Fruit fly (Drosophila melanogaster) whole organism, embryonic: ENCODE data around the gene eIF1.

ENCODE experiments used
- Antp ChIP-seq: fragments of 200-800 bp; sonication (Bioruptor generic); optimal IDR thresholded peaks from 3 replicates; lab custom pipeline; 2016; ENCODE audit warnings: missing biosample characterization, missing genetic modification characterization
- Atf-2 ChIP-seq: fragments of 200-800 bp; sonication (Bioruptor generic); optimal IDR thresholded peaks from 2 replicates; lab custom pipeline; 2016; ENCODE audit warnings: missing biosample characterization, missing genetic modification characterization
- CG10274 ChIP-seq: fragments of 200-800 bp; sonication (Bioruptor generic); optimal IDR thresholded peaks from 3 replicates; lab custom pipeline; 2017; ENCODE audit warnings: missing biosample characterization, mild to moderate bottlenecking, missing genetic modification characterization
- CG11247 ChIP-seq: fragments of 200-800 bp; sonication (Bioruptor generic); IDR thresholded peaks from 2 replicates; pipeline ENCODE4 v1.3.6; 2022; ENCODE audit warnings: missing biosample characterization, missing genetic modification characterization
- CG12236 ChIP-seq: fragments of 200-800 bp; sonication (Bioruptor generic); optimal IDR thresholded peaks from 2 replicates; lab custom pipeline; 2016; ENCODE audit warnings: missing biosample characterization, missing genetic modification characterization
- CG13123 ChIP-seq: fragments of 200-800 bp; sonication (Bioruptor generic); optimal IDR thresholded peaks from 2 replicates; lab custom pipeline; 2016; ENCODE audit warnings: missing biosample characterization, missing genetic modification characterization
- CG13775 ChIP-seq: fragments of 200-800 bp; sonication (Bioruptor generic); optimal IDR thresholded peaks from 3 replicates; lab custom pipeline; 2017; ENCODE audit warnings: missing biosample characterization, mild to moderate bottlenecking, missing genetic modification characterization
- CG14667 ChIP-seq: fragments of 200-800 bp; sonication (Bioruptor generic); IDR thresholded peaks from 2 replicates; pipeline ENCODE4 v1.3.6; 2022; ENCODE audit warnings: missing biosample characterization, missing genetic modification characterization
- CG17328 ChIP-seq: fragments of 200-800 bp; sonication (Bioruptor generic); IDR thresholded peaks from 2 replicates; pipeline ENCODE4 v1.3.6; 2022; ENCODE audit warnings: missing biosample characterization, missing genetic modification characterization
- CG30431 ChIP-seq: fragments of 200-800 bp; sonication (Bioruptor generic); optimal IDR thresholded peaks from 2 replicates; lab custom pipeline; 2017; ENCODE audit warnings: missing biosample characterization, missing genetic modification characterization
- CG31365 ChIP-seq: fragments of 200-800 bp; sonication (Bioruptor generic); optimal IDR thresholded peaks from 2 replicates; lab custom pipeline; 2018; ENCODE audit warnings: missing biosample characterization, mild to moderate bottlenecking, missing genetic modification characterization
- CG34376 ChIP-seq: fragments of 200-800 bp; sonication (Bioruptor generic); optimal IDR thresholded peaks from 2 replicates; lab custom pipeline; 2018; ENCODE audit warnings: missing biosample characterization, mild to moderate bottlenecking, missing genetic modification characterization
- CG3995 ChIP-seq: fragments of 200-800 bp; sonication (Bioruptor generic); optimal IDR thresholded peaks from 3 replicates; lab custom pipeline; 2016; ENCODE audit warnings: missing biosample characterization, missing genetic modification characterization
- CG4730 ChIP-seq: fragments of 200-800 bp; sonication (Bioruptor generic); IDR thresholded peaks from 2 replicates; pipeline ENCODE4 v1.3.6; 2022; ENCODE audit warnings: missing biosample characterization, missing genetic modification characterization
- CG6175 ChIP-seq: fragments of 200-800 bp; sonication (Bioruptor generic); IDR thresholded peaks from 3 replicates; pipeline ENCODE4 v1.3.6; 2022; ENCODE audit warnings: missing biosample characterization, missing genetic modification characterization
- CG6791 ChIP-seq: fragments of 200-800 bp; sonication (Bioruptor generic); IDR thresholded peaks from 3 replicates; pipeline ENCODE4 v1.3.6; 2022; ENCODE audit warnings: missing biosample characterization, missing genetic modification characterization; ENCODE audit not compliant: partially characterized antibody
- CG6813 ChIP-seq: fragments of 200-800 bp; sonication (Bioruptor generic); optimal IDR thresholded peaks from 2 replicates; lab custom pipeline; 2017; ENCODE audit warnings: missing biosample characterization, missing genetic modification characterization, mild to moderate bottlenecking, moderate library complexity, missing genetic modification reagents
- CG8290 ChIP-seq, 3 experiments: fragments of 200-800 bp; sonication (Bioruptor generic); optimal IDR thresholded peaks; 2 replicates each; lab custom pipeline; 2016 to 2019; ENCODE audit warnings: missing biosample characterization in 3 of 3, missing genetic modification characterization in 3 of 3, mild to moderate bottlenecking in 2 of 3, moderate library complexity in 1 of 3
- CG8924 ChIP-seq: fragments of 200-800 bp; optimal IDR thresholded peaks from 3 replicates; lab custom pipeline; 2019; ENCODE audit warnings: missing biosample characterization, mild to moderate bottlenecking, missing genetic modification characterization, moderate library complexity
- CG9437 ChIP-seq: fragments of 200-800 bp; sonication (Bioruptor generic); optimal IDR thresholded peaks from 2 replicates; lab custom pipeline; 2018; ENCODE audit warnings: missing biosample characterization, mild to moderate bottlenecking, missing genetic modification characterization
- CG9876 ChIP-seq: fragments of 200-800 bp; sonication (Bioruptor generic); optimal IDR thresholded peaks from 2 replicates; lab custom pipeline; 2016; ENCODE audit warnings: missing biosample characterization, missing genetic modification characterization
- CHES-1-like ChIP-seq: fragments of 200-800 bp; sonication (Bioruptor generic); optimal IDR thresholded peaks from 2 replicates; lab custom pipeline; 2016; ENCODE audit warnings: missing biosample characterization, missing genetic modification characterization
- Gug ChIP-seq: fragments of 200-800 bp; sonication (Bioruptor generic); IDR thresholded peaks from 4 replicates; pipeline ENCODE4 v1.3.6; 2022; ENCODE audit warnings: missing biosample characterization, missing genetic modification characterization
- HLH3B ChIP-seq: fragments of 200-800 bp; sonication (Bioruptor generic); IDR thresholded peaks from 2 replicates; pipeline ENCODE4 v1.3.6; 2022; ENCODE audit warnings: missing biosample characterization, missing genetic modification characterization
- HLH54F ChIP-seq: fragments of 200-800 bp; sonication (Bioruptor generic); optimal IDR thresholded peaks from 3 replicates; lab custom pipeline; 2016; ENCODE audit warnings: missing biosample characterization, missing genetic modification characterization
- Lim3 ChIP-seq: fragments of 200-800 bp; sonication (Bioruptor generic); IDR thresholded peaks from 2 replicates; pipeline ENCODE4 v1.3.6; 2022; ENCODE audit warnings: missing biosample characterization, missing genetic modification characterization
- Lpt ChIP-seq: fragments of >200 bp; optimal IDR thresholded peaks from 2 replicates; lab custom pipeline; 2018; ENCODE audit warnings: missing biosample characterization, missing genetic modification characterization
- Rx ChIP-seq: fragments of 200-800 bp; sonication (Bioruptor generic); IDR thresholded peaks from 2 replicates; pipeline ENCODE4 v1.3.6; 2022; ENCODE audit warnings: missing biosample characterization, missing genetic modification characterization
- ash1 ChIP-seq: fragments of 200-800 bp; sonication (Bioruptor generic); optimal IDR thresholded peaks from 2 replicates; lab custom pipeline; 2018; ENCODE audit warnings: missing biosample characterization, mild to moderate bottlenecking, missing genetic modification characterization
- bab2 ChIP-seq: fragments of 200-800 bp; sonication (Bioruptor generic); optimal IDR thresholded peaks from 2 replicates; lab custom pipeline; 2016; ENCODE audit warnings: missing biosample characterization, missing genetic modification characterization
- bowl ChIP-seq: fragments of 200-800 bp; sonication (Bioruptor generic); IDR thresholded peaks from 2 replicates; pipeline ENCODE4 v1.3.6; 2022; ENCODE audit warnings: missing biosample characterization, missing genetic modification characterization
- bsh ChIP-seq, 2 experiments: fragments of 200-800 bp; sonication (Bioruptor generic); optimal IDR thresholded peaks; 2 replicates each; lab custom pipeline; 2017 to 2018; ENCODE audit warnings: mild to moderate bottlenecking in 2 of 2, missing biosample characterization in 2 of 2, missing genetic modification characterization in 2 of 2, moderate library complexity in 1 of 2
- cad ChIP-seq: fragments of >200 bp; optimal IDR thresholded peaks from 2 replicates; lab custom pipeline; 2017; ENCODE audit warnings: missing biosample characterization, missing genetic modification characterization
- chn ChIP-seq: fragments of 200-800 bp; sonication (Bioruptor generic); optimal IDR thresholded peaks from 2 replicates; lab custom pipeline; 2016; ENCODE audit warnings: missing biosample characterization, missing genetic modification characterization
- crp ChIP-seq, 2 experiments: fragments of 200-800 bp; sonication (Bioruptor generic); optimal IDR thresholded peaks; 2 replicates in 1 of 2; 3 replicates in 1 of 2; lab custom pipeline; 2017; ENCODE audit warnings: missing biosample characterization in 2 of 2, missing genetic modification characterization in 2 of 2, mild to moderate bottlenecking in 1 of 2, moderate library complexity in 1 of 2
- dysf ChIP-seq: fragments of 200-800 bp; sonication (Bioruptor generic); IDR thresholded peaks from 3 replicates; pipeline ENCODE4 v1.3.6; 2022; ENCODE audit warnings: missing biosample characterization, missing genetic modification characterization
- fru ChIP-seq: fragments of >200 bp; optimal IDR thresholded peaks from 2 replicates; lab custom pipeline; 2017
- hth ChIP-seq: fragments of >200 bp; optimal IDR thresholded peaks from 2 replicates; lab custom pipeline; 2017; ENCODE audit warnings: inconsistent platforms
- inv ChIP-seq: fragments of 200-800 bp; sonication (Bioruptor generic); IDR thresholded peaks from 2 replicates; pipeline ENCODE4 v1.3.6; 2022; ENCODE audit warnings: missing biosample characterization, missing genetic modification characterization; ENCODE audit not compliant: partially characterized antibody
- jumu ChIP-seq: fragments of 200-800 bp; sonication (Bioruptor generic); optimal IDR thresholded peaks from 3 replicates; lab custom pipeline; 2016; ENCODE audit warnings: missing biosample characterization, missing genetic modification characterization
- klu ChIP-seq: fragments of 200-800 bp; sonication (Bioruptor generic); IDR thresholded peaks from 2 replicates; pipeline ENCODE4 v1.3.6; 2022; ENCODE audit warnings: missing biosample characterization, missing genetic modification characterization
- mirr ChIP-seq: fragments of 200-800 bp; sonication (Bioruptor generic); optimal IDR thresholded peaks from 3 replicates; lab custom pipeline; 2018; ENCODE audit warnings: missing biosample characterization, mild to moderate bottlenecking, missing genetic modification characterization
- nau ChIP-seq: fragments of 200-800 bp; sonication (Bioruptor generic); optimal IDR thresholded peaks from 3 replicates; lab custom pipeline; 2017; ENCODE audit warnings: missing biosample characterization, mild to moderate bottlenecking, missing genetic modification characterization, missing genetic modification reagents
- pho ChIP-seq: fragments of 200-800 bp; sonication (Bioruptor generic); optimal IDR thresholded peaks from 2 replicates; lab custom pipeline; 2016; ENCODE audit warnings: missing biosample characterization, missing genetic modification characterization
- pita ChIP-seq: fragments of 200-800 bp; sonication (Bioruptor generic); optimal IDR thresholded peaks from 2 replicates; lab custom pipeline; 2017; ENCODE audit warnings: missing biosample characterization, mild to moderate bottlenecking, missing genetic modification characterization
- psq ChIP-seq: fragments of 200-800 bp; sonication (Bioruptor generic); optimal IDR thresholded peaks from 2 replicates; lab custom pipeline; 2017; ENCODE audit warnings: missing biosample characterization, missing genetic modification characterization
- pzg ChIP-seq: fragments of 200-800 bp; sonication (Bioruptor generic); optimal IDR thresholded peaks from 3 replicates; lab custom pipeline; 2018; ENCODE audit warnings: missing biosample characterization, mild to moderate bottlenecking, missing genetic modification characterization, moderate library complexity
- salm ChIP-seq: fragments of 200-800 bp; sonication (Bioruptor generic); optimal IDR thresholded peaks from 2 replicates; lab custom pipeline; 2018; ENCODE audit warnings: missing biosample characterization, mild to moderate bottlenecking, missing genetic modification characterization
- schlank ChIP-seq: fragments of 200-800 bp; sonication (Bioruptor generic); optimal IDR thresholded peaks from 2 replicates; lab custom pipeline; 2018; ENCODE audit warnings: missing biosample characterization, mild to moderate bottlenecking, missing genetic modification characterization
- twi ChIP-seq: fragments of 200-800 bp; optimal IDR thresholded peaks from 2 replicates; lab custom pipeline; 2019; ENCODE audit warnings: missing biosample characterization, mild to moderate bottlenecking, missing genetic modification characterization, moderate library complexity
- zen2 ChIP-seq: fragments of 200-800 bp; sonication (Bioruptor generic); IDR thresholded peaks from 3 replicates; pipeline ENCODE4 v1.3.6; 2022; ENCODE audit warnings: missing biosample characterization, missing genetic modification characterization; ENCODE audit not compliant: partially characterized antibody

The eIF1 gene

DNA sequence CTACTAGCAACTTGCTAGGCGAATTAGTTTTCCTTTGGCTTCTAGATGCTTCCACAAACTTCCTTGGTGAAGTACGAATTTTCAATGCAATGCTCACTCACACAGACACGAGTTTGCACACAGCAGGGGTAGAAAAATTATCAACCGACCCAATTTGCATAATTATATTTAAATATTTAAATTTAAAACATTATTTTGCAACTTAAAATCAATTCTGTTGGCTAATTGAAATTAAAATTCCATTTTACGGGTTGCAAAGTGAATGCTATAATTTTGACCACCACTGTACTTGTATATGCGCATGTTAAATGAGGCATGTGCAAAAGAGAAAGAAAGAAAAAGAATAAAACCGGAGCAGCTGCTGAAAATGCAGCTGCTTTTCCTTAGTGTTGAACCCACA lies 29.1 kb upstream of the eIF1 start (continued):
- peak; percentile 88 for TF ChIP-seq CG13775 (GFP tag; lab: Kevin White, UChicago)
- TF ChIP-seq dysf (GFP tag; lab: Robert Waterston, UW), result peak; percentile 94
- TF ChIP-seq zen2, result no peak
- no peak for TF ChIP-seq fru (lab: Kevin White, UChicago)
- peak; percentile 36 for TF ChIP-seq CG3995 (GFP tag; lab: Kevin White, UChicago)
- peak; percentile 95 for TF ChIP-seq HLH3B (GFP tag; lab: Robert Waterston, UW)
- TF ChIP-seq CHES-1-like (GFP tag; lab: Kevin White, UChicago), result peak; percentile 11
- peak; percentile 72 for TF ChIP-seq CG31365
- peak; percentile 93 for TF ChIP-seq Rx (GFP tag; lab: Robert Waterston, UW)
- peak; percentile 82 for TF ChIP-seq CG6175 (GFP tag; lab: Robert Waterston, UW)
- peak; percentile 29 for TF ChIP-seq pho
- peak; percentile 27 for TF ChIP-seq Atf-2
- peak; percentile 90 for TF ChIP-seq CG14667 (GFP tag; lab: Robert Waterston, UW)
- peak; percentile 48 for TF ChIP-seq HLH54F (GFP tag; lab: Kevin White, UChicago)
- TF ChIP-seq ash1 (GFP tag; lab: Kevin White, UChicago), result peak; percentile 63
- no peak for TF ChIP-seq cad (GFP tag; lab: Kevin White, UChicago)
- peak; percentile 96 for TF ChIP-seq CG17328 (GFP tag; lab: Robert Waterston, UW)
- TF ChIP-seq CG6791 (GFP tag; lab: Robert Waterston, UW), result no peak
- peak; percentile 68 for TF ChIP-seq schlank (tag; lab: Kevin White, UChicago)
- peak; percentile 52 for TF ChIP-seq CG10274 (GFP tag; lab: Kevin White, UChicago)
- TF ChIP-seq CG8290 (GFP tag; optimal IDR thresholded peaks at IDR 0.05; lab: Kevin White, UChicago), result peak; percentile 75
- peak in 1 of 2 experiments; percentile 82 for TF ChIP-seq CG8290 (tag; optimal IDR thresholded peaks at IDR 0.05; lab: Kevin White, UChicago)
- no peak for TF ChIP-seq Lpt (GFP tag; lab: Kevin White, UChicago)
- TF ChIP-seq bab2, result peak; percentile 79
- TF ChIP-seq hth (lab: Kevin White, UChicago), result no peak
- TF ChIP-seq pzg (GFP tag; lab: Kevin White, UChicago), result peak; percentile 12
- TF ChIP-seq psq (GFP tag; lab: Kevin White, UChicago), result peak; percentile 75
- TF ChIP-seq CG9437 (GFP tag; lab: Kevin White, UChicago), result peak; percentile 84
- TF ChIP-seq inv (GFP tag; lab: Robert Waterston, UW), result no peak
- TF ChIP-seq CG12236 (GFP tag; lab: Kevin White, UChicago), result no peak
- TF ChIP-seq klu (GFP tag; lab: Robert Waterston, UW), result peak; percentile 83
- peak; percentile 90 for TF ChIP-seq nau (GFP tag; lab: Kevin White, UChicago)
- TF ChIP-seq CG9876 (GFP tag; lab: Kevin White, UChicago), result no peak
- TF ChIP-seq CG6813 (GFP tag; lab: Kevin White, UChicago), result peak; percentile 94
- peak; percentile 90 for TF ChIP-seq CG4730 (GFP tag; lab: Robert Waterston, UW)
- peak; percentile 96 to 97 for TF ChIP-seq bsh (GFP tag; optimal IDR thresholded peaks at IDR 0.05; lab: Kevin White, UChicago)
- peak; percentile 88 for TF ChIP-seq Gug (GFP tag; lab: Robert Waterston, UW)
- peak; percentile 39 for TF ChIP-seq Antp (GFP tag; lab: Kevin White, UChicago)
- TF ChIP-seq pita (GFP tag; lab: Kevin White, UChicago), result no peak
- peak; percentile 81 for TF ChIP-seq CG13123 (GFP tag; lab: Kevin White, UChicago)
- TF ChIP-seq Lim3 (GFP tag; lab: Robert Waterston, UW), result peak; percentile 55
- peak; percentile 28 for TF ChIP-seq CG34376 (GFP tag; lab: Kevin White, UChicago)
- peak; percentile 77 for TF ChIP-seq twi (tag; lab: Kevin White, UChicago)
- peak; percentile 29 for TF ChIP-seq jumu (GFP tag; lab: Kevin White, UChicago)
- TF ChIP-seq salm, result peak; percentile 90
- TF ChIP-seq chn (GFP tag; lab: Kevin White, UChicago), result peak; percentile 76
- peak in 1 of 2 experiments; percentile 53 for TF ChIP-seq crp (GFP tag; optimal IDR thresholded peaks at IDR 0.05; lab: Kevin White, UChicago)
- peak; percentile 92 for TF ChIP-seq CG11247 (GFP tag; lab: Robert Waterston, UW)
- peak; percentile 83; the same call in 1 of the 2 replicates for TF ChIP-seq bowl
- peak; percentile 95 for TF ChIP-seq CG8924 (tag; lab: Kevin White, UChicago)
- peak; percentile 84 for TF ChIP-seq CG30431 (GFP tag; lab: Kevin White, UChicago)
- TF ChIP-seq mirr (GFP tag; lab: Kevin White, UChicago), result peak; percentile 45
